Fruit fly (Drosophila melanogaster): ENCODE data around the gene Osi15.

dm6 chr3R:6342702-6343101, 41.1 kb downstream of the Osi15 start, which contains the start of gene CG10298:
- no peak for TF ChIP-seq Myc (optimal IDR thresholded peaks at IDR 0.05)
- TF ChIP-seq N (GFP tag; optimal IDR thresholded peaks at IDR 0.05): no peak
